Worm (Caenorhabditis elegans) whole organism, mixed stage, embryonic: ENCODE results near the gene Y45G5AM.3.

Source experiments
- M03D4.4 ChIP-seq: sonication (generic microtip); optimal IDR thresholded peaks from 2 replicates; lab custom pipeline; 2017; ENCODE audit warnings: mild to moderate bottlenecking, missing genetic modification characterization, missing compliant biosample characterization
- bed-3 ChIP-seq: fragments of 200-800 bp; sonication (Bioruptor generic); optimal IDR thresholded peaks from 3 replicates; lab custom pipeline; 2018; ENCODE audit warnings: mild to moderate bottlenecking, missing genetic modification characterization, moderate library complexity, missing compliant biosample characterization
- blmp-1 ChIP-seq: fragments of 150-350 bp; optimal IDR thresholded peaks from 2 replicates; lab custom pipeline; 2014; ENCODE audit warnings: missing biosample characterization, missing genetic modification characterization
- ceh-39 ChIP-seq: fragments of 150-350 bp; optimal IDR thresholded peaks from 2 replicates; lab custom pipeline; 2014; ENCODE audit warnings: missing biosample characterization, missing genetic modification characterization
- ceh-43 ChIP-seq: fragments of 200-800 bp; sonication (Bioruptor generic); optimal IDR thresholded peaks from 2 replicates; lab custom pipeline; 2018; ENCODE audit warnings: mild to moderate bottlenecking, missing genetic modification characterization, moderate library complexity, missing compliant biosample characterization
- ceh-83 ChIP-seq: fragments of 200-800 bp; sonication (Bioruptor generic); optimal IDR thresholded peaks from 2 replicates; lab custom pipeline; 2018; ENCODE audit warnings: mild to moderate bottlenecking, missing genetic modification characterization, missing compliant biosample characterization
- ces-1 ChIP-seq: fragments of 150-350 bp; optimal IDR thresholded peaks from 2 replicates; lab custom pipeline; 2014; ENCODE audit warnings: missing biosample characterization, missing genetic modification reagents, missing genetic modification characterization
- cnd-1 ChIP-seq: fragments of 200-800 bp; sonication (Bioruptor generic); optimal IDR thresholded peaks from 2 replicates; lab custom pipeline; 2018; ENCODE audit warnings: mild to moderate bottlenecking, missing genetic modification characterization, missing compliant biosample characterization
- drap-1 ChIP-seq: fragments of 200-800 bp; sonication (Bioruptor generic); optimal IDR thresholded peaks from 3 replicates; lab custom pipeline; 2018; ENCODE audit warnings: mild to moderate bottlenecking, missing genetic modification characterization, missing compliant biosample characterization
- elt-1 ChIP-seq: sonication (generic microtip); optimal IDR thresholded peaks from 2 replicates; lab custom pipeline; 2017; ENCODE audit warnings: missing genetic modification characterization, mild to moderate bottlenecking, missing compliant biosample characterization, antibody characterized with exemption, moderate library complexity, borderline replicate concordance; ENCODE audit not compliant: insufficient read depth
- elt-3 ChIP-seq: fragments of 150-350 bp; optimal IDR thresholded peaks from 2 replicates; lab custom pipeline; 2014; ENCODE audit warnings: missing biosample characterization, missing genetic modification characterization
- flh-1 ChIP-seq: fragments of 200-800 bp; sonication (Bioruptor generic); optimal IDR thresholded peaks from 2 replicates; lab custom pipeline; 2018; ENCODE audit warnings: mild to moderate bottlenecking, missing genetic modification characterization, moderate library complexity, missing compliant biosample characterization
- ham-2 ChIP-seq: fragments of 200-800 bp; sonication (Bioruptor generic); optimal IDR thresholded peaks from 2 replicates; lab custom pipeline; 2018; ENCODE audit warnings: mild to moderate bottlenecking, missing genetic modification characterization, missing compliant biosample characterization
- hlh-1 ChIP-seq: fragments of 150-350 bp; optimal IDR thresholded peaks from 2 replicates; lab custom pipeline; 2014; ENCODE audit warnings: missing biosample characterization, missing genetic modification reagents, missing genetic modification characterization
- lin-13 ChIP-seq: fragments of 150-350 bp; optimal IDR thresholded peaks from 2 replicates; lab custom pipeline; 2014; ENCODE audit warnings: missing biosample characterization, missing genetic modification characterization
- lin-32 ChIP-seq: fragments of 200-800 bp; sonication (Bioruptor generic); optimal IDR thresholded peaks from 2 replicates; lab custom pipeline; 2018; ENCODE audit warnings: mild to moderate bottlenecking, missing genetic modification characterization, missing compliant biosample characterization
- lsy-2 ChIP-seq: fragments of 150-350 bp; optimal IDR thresholded peaks from 2 replicates; lab custom pipeline; 2014; ENCODE audit warnings: missing biosample characterization, missing genetic modification characterization
- mab-5 ChIP-seq: fragments of 150-350 bp; optimal IDR thresholded peaks from 2 replicates; lab custom pipeline; 2014; ENCODE audit warnings: missing biosample characterization, missing genetic modification characterization
- mep-1 ChIP-seq: fragments of 150-350 bp; optimal IDR thresholded peaks from 2 replicates; lab custom pipeline; 2017; ENCODE audit warnings: missing biosample characterization, missing genetic modification reagents, missing genetic modification characterization, inconsistent platforms
- mls-2 ChIP-seq: sonication (generic microtip); optimal IDR thresholded peaks from 2 replicates; lab custom pipeline; 2016; ENCODE audit warnings: mild to moderate bottlenecking, missing genetic modification characterization, moderate library complexity, missing compliant biosample characterization
- nhr-12 ChIP-seq: fragments of 150-350 bp; optimal IDR thresholded peaks from 2 replicates; lab custom pipeline; 2014; ENCODE audit warnings: missing biosample characterization, missing genetic modification characterization
- nhr-2 ChIP-seq: fragments of 150-350 bp; optimal IDR thresholded peaks from 2 replicates; lab custom pipeline; 2014; ENCODE audit warnings: missing biosample characterization, missing genetic modification characterization
- nhr-237 ChIP-seq: fragments of 150-350 bp; optimal IDR thresholded peaks from 2 replicates; lab custom pipeline; 2014; ENCODE audit warnings: missing biosample characterization, missing genetic modification characterization
- nhr-28 ChIP-seq: fragments of 150-350 bp; optimal IDR thresholded peaks from 2 replicates; lab custom pipeline; 2014; ENCODE audit warnings: missing biosample characterization, missing genetic modification characterization
- nhr-76 ChIP-seq: sonication (generic microtip); optimal IDR thresholded peaks from 2 replicates; lab custom pipeline; 2017; ENCODE audit warnings: missing biosample characterization, missing genetic modification characterization
- pha-4 ChIP-seq: fragments of 150-350 bp; optimal IDR thresholded peaks from 2 replicates; lab custom pipeline; 2018; ENCODE audit warnings: missing biosample characterization, missing genetic modification reagents, missing genetic modification characterization
- sem-2 ChIP-seq: fragments of 200-800 bp; sonication (Bioruptor generic); optimal IDR thresholded peaks from 2 replicates; lab custom pipeline; 2018; ENCODE audit warnings: mild to moderate bottlenecking, missing genetic modification characterization, missing compliant biosample characterization
- snpc-4 ChIP-seq: fragments of 150-350 bp; optimal IDR thresholded peaks from 2 replicates; lab custom pipeline; 2014; ENCODE audit warnings: missing biosample characterization, missing genetic modification characterization
- sptf-1 ChIP-seq: sonication (generic microtip); optimal IDR thresholded peaks from 2 replicates; lab custom pipeline; 2017; ENCODE audit warnings: mild to moderate bottlenecking, missing genetic modification characterization, moderate library complexity, missing compliant biosample characterization
- tbx-8 ChIP-seq: fragments of 200-800 bp; sonication (Bioruptor generic); optimal IDR thresholded peaks from 2 replicates; lab custom pipeline; 2018; ENCODE audit warnings: mild to moderate bottlenecking, missing genetic modification characterization, moderate library complexity, missing compliant biosample characterization
- unc-120 ChIP-seq: sonication (generic microtip); optimal IDR thresholded peaks from 2 replicates; lab custom pipeline; 2017; ENCODE audit warnings: missing genetic modification characterization, missing compliant biosample characterization; ENCODE audit not compliant: poor library complexity, severe bottlenecking
- unc-39 ChIP-seq: fragments of 150-350 bp; optimal IDR thresholded peaks from 2 replicates; lab custom pipeline; 2014; ENCODE audit warnings: missing biosample characterization, missing genetic modification characterization
- unc-62 ChIP-seq: fragments of 150-350 bp; optimal IDR thresholded peaks from 2 replicates; lab custom pipeline; 2014; ENCODE audit warnings: missing biosample characterization, missing genetic modification reagents, missing genetic modification characterization
- zip-8 ChIP-seq: fragments of 150-350 bp; optimal IDR thresholded peaks from 2 replicates; lab custom pipeline; 2014; ENCODE audit warnings: missing biosample characterization, missing genetic modification characterization
- ztf-11 ChIP-seq: fragments of 150-350 bp; optimal IDR thresholded peaks from 2 replicates; lab custom pipeline; 2014; ENCODE audit warnings: missing biosample characterization, missing genetic modification characterization

Y45G5AM.3 gene

ce11 chrV:4194587-4195211, 30.3 kb downstream of the Y45G5AM.3 start, which contains the start of gene Y45G5AM.9 (continued):
- TF ChIP-seq flh-1 (GFP tag; lab: Kevin White, UChicago), result no peak
- peak; percentile 69 for TF ChIP-seq mls-2
- peak; percentile 66 for TF ChIP-seq cnd-1
- peak; percentile 71 for TF ChIP-seq lsy-2 (tag; lab: Kevin White, UChicago)
- TF ChIP-seq ces-1 (GFP tag; lab: Kevin White, UChicago), result peak; percentile 34
- TF ChIP-seq hlh-1 (tag; lab: Kevin White, UChicago), result peak; percentile 8
- peak; percentile 63 for TF ChIP-seq drap-1 (GFP tag; lab: Kevin White, UChicago)
- TF ChIP-seq nhr-12, result no peak
- TF ChIP-seq M03D4.4 (tag; lab: Kevin White, UChicago), result peak; percentile 74
- TF ChIP-seq mep-1 (tag; lab: Kevin White, UChicago), result peak; percentile 83
- no peak for TF ChIP-seq ztf-11 (tag; lab: Kevin White, UChicago)
- no peak for TF ChIP-seq bed-3
- TF ChIP-seq, all 35 proteins: peak for 20

ce11 chrV:4195283-4195682, 30.9 kb downstream of the Y45G5AM.3 start, which contains the start of gene algn-5:
algn-5 (plus strand) TSS chrV:4195577.
- TF ChIP-seq nhr-12 (no peak), ceh-83 (no peak), ceh-43 (GFP tag; lab: Kevin White, UChicago) (no peak), unc-39 (tag; lab: Kevin White, UChicago) (no peak), ztf-11 (tag; lab: Kevin White, UChicago) (no peak), ceh-39 (tag; lab: Kevin White, UChicago) (no peak), mab-5 (tag; lab: Kevin White, UChicago) (no peak), mep-1 (tag; lab: Kevin White, UChicago) (no peak), blmp-1 (tag; lab: Kevin White, UChicago) (no peak), lin-32 (GFP tag; lab: Kevin White, UChicago) (no peak), drap-1 (GFP tag; lab: Kevin White, UChicago) (no peak), unc-120 (no peak), flh-1 (GFP tag; lab: Kevin White, UChicago) (no peak), nhr-237 (tag; lab: Kevin White, UChicago) (no peak), snpc-4 (tag; lab: Kevin White, UChicago) (no peak), sptf-1 (no peak)

ce11 chrV:4199185-4199584, 34.8 kb downstream of the Y45G5AM.3 start, which contains the start of gene rpac-40:
rpac-40 (plus strand) TSS chrV:4199485.
- no peak for TF ChIP-seq nhr-12
- TF ChIP-seq nhr-2 (tag; lab: Kevin White, UChicago), result no peak
- no peak for TF ChIP-seq unc-62
- no peak for TF ChIP-seq ham-2 (GFP tag; lab: Kevin White, UChicago)
- no peak for TF ChIP-seq blmp-1 (tag; lab: Kevin White, UChicago)
- no peak for TF ChIP-seq bed-3
- TF ChIP-seq nhr-28 (tag; lab: Kevin White, UChicago), result no peak
- no peak for TF ChIP-seq mep-1 (tag; lab: Kevin White, UChicago)
- TF ChIP-seq nhr-76 (tag; lab: Kevin White, UChicago), result no peak
- TF ChIP-seq drap-1 (GFP tag; lab: Kevin White, UChicago), result no peak
- TF ChIP-seq lin-13 (tag; lab: Kevin White, UChicago), result no peak
- TF ChIP-seq sem-2, result no peak
- TF ChIP-seq cnd-1, result no peak
- no peak for TF ChIP-seq elt-3 (tag; lab: Kevin White, UChicago)
- TF ChIP-seq elt-1, result no peak
- TF ChIP-seq lin-32 (GFP tag; lab: Kevin White, UChicago), result no peak

ce11 chrV:4204421-4204820, 40.1 kb downstream of the Y45G5AM.3 start, which contains the start of gene H43I07.1:
H43I07.1 (plus strand) TSS chrV:4204721.
- TF ChIP-seq blmp-1 (tag; lab: Kevin White, UChicago), result no peak
- no peak for TF ChIP-seq tbx-8 (GFP tag; lab: Kevin White, UChicago)
- TF ChIP-seq ztf-11 (tag; lab: Kevin White, UChicago), result no peak
- TF ChIP-seq cnd-1, result no peak
- TF ChIP-seq drap-1 (GFP tag; lab: Kevin White, UChicago), result no peak
- no peak for TF ChIP-seq pha-4 (tag; lab: Kevin White, UChicago)
- no peak for TF ChIP-seq unc-62
- TF ChIP-seq ceh-39 (tag; lab: Kevin White, UChicago), result no peak
- no peak for TF ChIP-seq mls-2
- TF ChIP-seq zip-8 (tag; lab: Kevin White, UChicago), result no peak
- no peak for TF ChIP-seq lin-32 (GFP tag; lab: Kevin White, UChicago)
- no peak for TF ChIP-seq M03D4.4 (tag; lab: Kevin White, UChicago)
- no peak for TF ChIP-seq nhr-2 (tag; lab: Kevin White, UChicago)
- no peak for TF ChIP-seq ces-1 (GFP tag; lab: Kevin White, UChicago)
- TF ChIP-seq nhr-12, result no peak
- no peak for TF ChIP-seq ceh-43 (GFP tag; lab: Kevin White, UChicago)
- TF ChIP-seq, all 35 proteins: peak for 0
